Worm (Caenorhabditis elegans) whole organism, young adult: ENCODE data around the gene skpt-1.

Source experiments
- B0019.2 ChIP-seq: fragments of 200-800 bp; sonication (Bioruptor generic); conservative IDR thresholded peaks from 2 replicates; pipeline ENCODE4 v1.3.6; 2022; ENCODE audit warnings: missing genetic modification reagents, missing genetic modification characterization, missing compliant biosample characterization
- B0336.3 ChIP-seq: fragments of 200-800 bp; sonication (Bioruptor generic); IDR thresholded peaks from 2 replicates; pipeline ENCODE4 v1.3.6; 2022; ENCODE audit warnings: missing genetic modification characterization, missing compliant biosample characterization
- F10E7.11 ChIP-seq: sonication (generic microtip); optimal IDR thresholded peaks from 2 replicates; lab custom pipeline; 2017; ENCODE audit warnings: mild to moderate bottlenecking, missing genetic modification characterization, moderate library complexity, missing compliant biosample characterization
- F23B12.7 ChIP-seq: sonication (generic microtip); optimal IDR thresholded peaks from 2 replicates; lab custom pipeline; 2017; ENCODE audit warnings: missing genetic modification characterization, mild to moderate bottlenecking, missing compliant biosample characterization, antibody characterized with exemption, moderate library complexity; ENCODE audit not compliant: insufficient read depth
- F39B2.1 ChIP-seq: fragments of 200-800 bp; sonication (Bioruptor generic); IDR thresholded peaks from 2 replicates; pipeline ENCODE4 v1.3.6; 2022; ENCODE audit warnings: missing genetic modification reagents, missing genetic modification characterization, missing compliant biosample characterization
- F57A8.1 ChIP-seq: fragments of 200-800 bp; sonication (Bioruptor generic); optimal IDR thresholded peaks from 2 replicates; lab custom pipeline; 2018; ENCODE audit warnings: mild to moderate bottlenecking, missing genetic modification characterization, moderate library complexity, missing compliant biosample characterization
- K12H6.12 ChIP-seq: fragments of 200-800 bp; sonication (Bioruptor generic); optimal IDR thresholded peaks from 2 replicates; lab custom pipeline; 2018; ENCODE audit warnings: mild to moderate bottlenecking, missing genetic modification characterization, missing compliant biosample characterization
- Y53G8AR.9 ChIP-seq: fragments of 200-800 bp; sonication (Bioruptor generic); conservative IDR thresholded peaks from 2 replicates; pipeline ENCODE4 v1.3.6; 2022; ENCODE audit warnings: missing genetic modification reagents, missing genetic modification characterization, missing compliant biosample characterization
- Y67H2A.10 ChIP-seq: fragments of 200-800 bp; sonication (Bioruptor generic); conservative IDR thresholded peaks from 2 replicates; pipeline ENCODE4 v1.3.6; 2022; ENCODE audit warnings: missing genetic modification reagents, missing genetic modification characterization, missing compliant biosample characterization
- Y79H2A.3 ChIP-seq: fragments of 200-800 bp; sonication (Bioruptor generic); conservative IDR thresholded peaks from 2 replicates; pipeline ENCODE4 v1.3.6; 2022; ENCODE audit warnings: missing genetic modification reagents, missing genetic modification characterization, missing compliant biosample characterization
- athp-1 ChIP-seq: sonication (generic microtip); optimal IDR thresholded peaks from 2 replicates; lab custom pipeline; 2017; ENCODE audit warnings: mild to moderate bottlenecking, missing genetic modification characterization, missing compliant biosample characterization
- attf-3 ChIP-seq: fragments of 200-800 bp; sonication (Bioruptor generic); conservative IDR thresholded peaks from 2 replicates; pipeline ENCODE4 v1.3.6; 2022; ENCODE audit warnings: missing genetic modification reagents, missing genetic modification characterization, missing compliant biosample characterization
- ceh-100 ChIP-seq: fragments of 200-800 bp; sonication (Bioruptor generic); IDR thresholded peaks from 2 replicates; pipeline ENCODE4 v1.3.6; 2022; ENCODE audit warnings: missing genetic modification reagents, missing genetic modification characterization, missing compliant biosample characterization
- ceh-27 ChIP-seq: fragments of 200-800 bp; sonication (Bioruptor generic); optimal IDR thresholded peaks from 2 replicates; lab custom pipeline; 2018; ENCODE audit warnings: mild to moderate bottlenecking, missing genetic modification characterization, moderate library complexity, missing compliant biosample characterization
- ceh-58 ChIP-seq: fragments of 200-800 bp; sonication (Bioruptor generic); IDR thresholded peaks from 2 replicates; pipeline ENCODE4 v1.3.6; 2022; ENCODE audit warnings: missing genetic modification characterization, missing compliant biosample characterization
- ceh-91 ChIP-seq: fragments of 200-800 bp; sonication (Bioruptor generic); IDR thresholded peaks from 2 replicates; pipeline ENCODE4 v1.3.6; 2022; ENCODE audit warnings: missing genetic modification reagents, missing genetic modification characterization, missing compliant biosample characterization
- die-1 ChIP-seq: sonication (generic microtip); optimal IDR thresholded peaks from 2 replicates; lab custom pipeline; 2016; ENCODE audit warnings: missing genotype, mild to moderate bottlenecking, missing genetic modification characterization, missing compliant biosample characterization
- efl-1 ChIP-seq: fragments of 150-350 bp; optimal IDR thresholded peaks from 2 replicates; lab custom pipeline; 2014; ENCODE audit warnings: missing biosample characterization, missing genetic modification reagents, missing genetic modification characterization
- egrh-3 ChIP-seq: fragments of 200-800 bp; sonication (Bioruptor generic); IDR thresholded peaks from 2 replicates; pipeline ENCODE4 v1.3.6; 2022; ENCODE audit warnings: missing genetic modification reagents, missing genetic modification characterization, missing compliant biosample characterization
- ekl-4 ChIP-seq: fragments of 200-800 bp; sonication (Bioruptor generic); IDR thresholded peaks from 2 replicates; pipeline ENCODE4 v1.3.6; 2022; ENCODE audit warnings: missing genetic modification reagents, missing genetic modification characterization, missing compliant biosample characterization
- hlh-26 ChIP-seq: fragments of 200-800 bp; sonication (Bioruptor generic); conservative IDR thresholded peaks from 2 replicates; pipeline ENCODE4 v1.3.6; 2022; ENCODE audit warnings: missing genetic modification reagents, missing genetic modification characterization, missing compliant biosample characterization
- hrde-1 ChIP-seq: sonication (generic microtip); optimal IDR thresholded peaks from 2 replicates; lab custom pipeline; 2016; ENCODE audit warnings: missing genetic modification characterization, mild to moderate bottlenecking, missing compliant biosample characterization, moderate library complexity, missing genotype, missing genetic modification reagents, borderline replicate concordance
- lin-40 ChIP-seq: sonication (generic microtip); optimal IDR thresholded peaks from 2 replicates; lab custom pipeline; 2016; ENCODE audit warnings: missing genetic modification characterization, mild to moderate bottlenecking, missing compliant biosample characterization, missing genotype, missing genetic modification reagents
- lsl-1 ChIP-seq: fragments of 200-800 bp; sonication (Bioruptor generic); optimal IDR thresholded peaks from 2 replicates; lab custom pipeline; 2018; ENCODE audit warnings: mild to moderate bottlenecking, missing genetic modification characterization, moderate library complexity, missing compliant biosample characterization
- lsy-27 ChIP-seq: sonication (generic microtip); optimal IDR thresholded peaks from 2 replicates; lab custom pipeline; 2017; ENCODE audit warnings: missing genetic modification characterization, mild to moderate bottlenecking, missing compliant biosample characterization, antibody characterized with exemption, missing genotype, borderline replicate concordance; ENCODE audit not compliant: insufficient read depth
- madf-10 ChIP-seq: sonication (generic microtip); optimal IDR thresholded peaks from 2 replicates; lab custom pipeline; 2016; ENCODE audit warnings: mild to moderate bottlenecking, missing genetic modification characterization, missing compliant biosample characterization
- madf-3 ChIP-seq: fragments of 200-800 bp; sonication (Bioruptor generic); IDR thresholded peaks from 2 replicates; pipeline ENCODE4 v1.3.6; 2022; ENCODE audit warnings: missing genetic modification reagents, missing genetic modification characterization, missing compliant biosample characterization
- madf-6 ChIP-seq: fragments of 200-800 bp; sonication (Bioruptor generic); IDR thresholded peaks from 2 replicates; pipeline ENCODE4 v1.3.6; 2022; ENCODE audit warnings: missing genetic modification reagents, missing genetic modification characterization, missing compliant biosample characterization
- mxl-1 ChIP-seq: sonication (generic microtip); optimal IDR thresholded peaks from 2 replicates; lab custom pipeline; 2016; ENCODE audit warnings: missing genetic modification characterization, missing compliant biosample characterization
- nfyb-1 ChIP-seq: fragments of 200-800 bp; sonication (Bioruptor generic); IDR thresholded peaks from 2 replicates; pipeline ENCODE4 v1.3.6; 2022; ENCODE audit warnings: missing genetic modification reagents, missing genetic modification characterization, missing compliant biosample characterization
- nhr-27 ChIP-seq: fragments of 200-800 bp; sonication (Bioruptor generic); optimal IDR thresholded peaks from 2 replicates; lab custom pipeline; 2018; ENCODE audit warnings: mild to moderate bottlenecking, missing genetic modification characterization, moderate library complexity, missing compliant biosample characterization
- nhr-80 ChIP-seq: sonication (generic microtip); optimal IDR thresholded peaks from 2 replicates; lab custom pipeline; 2016; ENCODE audit warnings: missing genetic modification characterization, missing compliant biosample characterization
- nhr-90 ChIP-seq: sonication (generic microtip); optimal IDR thresholded peaks from 2 replicates; lab custom pipeline; 2016; ENCODE audit warnings: missing genotype, mild to moderate bottlenecking, missing genetic modification characterization, missing compliant biosample characterization
- pbrm-1 ChIP-seq: fragments of 200-800 bp; sonication (Bioruptor generic); IDR thresholded peaks from 2 replicates; pipeline ENCODE4 v1.3.6; 2022; ENCODE audit warnings: missing genetic modification reagents, missing genetic modification characterization, missing compliant biosample characterization
- pha-4 ChIP-seq: fragments of 150-350 bp; sonication (generic microtip); optimal IDR thresholded peaks from 2 replicates; lab custom pipeline; 2014; ENCODE audit warnings: missing biosample characterization, missing genetic modification reagents, missing genetic modification characterization
- snpc-4 ChIP-seq, 5 experiments: fragments of 150-350 bp in 1 of 5; sonication (generic microtip) in 4 of 5; optimal IDR thresholded peaks; 2 replicates each; lab custom pipeline; 2014 to 2018; ENCODE audit warnings: missing genetic modification characterization in 5 of 5, missing biosample characterization in 3 of 5, antibody characterized with exemption in 2 of 5, mild to moderate bottlenecking in 2 of 5, missing compliant biosample characterization in 2 of 5, missing genotype in 2 of 5, moderate library complexity in 2 of 5, missing genetic modification reagents in 1 of 5
- somi-1 ChIP-seq: fragments of 200-800 bp; sonication (Bioruptor generic); optimal IDR thresholded peaks from 2 replicates; lab custom pipeline; 2018; ENCODE audit warnings: mild to moderate bottlenecking, missing genetic modification characterization, missing compliant biosample characterization
- sptf-2 ChIP-seq: fragments of 200-800 bp; sonication (Bioruptor generic); optimal IDR thresholded peaks from 2 replicates; lab custom pipeline; 2018; ENCODE audit warnings: mild to moderate bottlenecking, missing genetic modification characterization, missing compliant biosample characterization
- tbp1 ChIP-seq: fragments of 200-800 bp; sonication (Bioruptor generic); optimal IDR thresholded peaks from 2 replicates; lab custom pipeline; 2018; ENCODE audit warnings: mild to moderate bottlenecking, missing genetic modification characterization, missing compliant biosample characterization
- unc-130 ChIP-seq: sonication (generic microtip); optimal IDR thresholded peaks from 2 replicates; lab custom pipeline; 2016; ENCODE audit warnings: missing genetic modification reagents, missing genetic modification characterization, missing compliant biosample characterization
- unc-62 ChIP-seq: fragments of 150-350 bp; optimal IDR thresholded peaks from 2 replicates; lab custom pipeline; 2014; ENCODE audit warnings: missing biosample characterization, missing genetic modification reagents, missing genetic modification characterization
- zim-3 ChIP-seq: sonication (generic microtip); optimal IDR thresholded peaks from 2 replicates; lab custom pipeline; 2017; ENCODE audit warnings: mild to moderate bottlenecking, missing genetic modification characterization, moderate library complexity, missing compliant biosample characterization
- ztf-25 ChIP-seq: fragments of 200-800 bp; sonication (Bioruptor generic); IDR thresholded peaks from 2 replicates; pipeline ENCODE4 v1.3.6; 2022; ENCODE audit warnings: missing genetic modification reagents, missing genetic modification characterization, missing compliant biosample characterization
- ztf-28 ChIP-seq: fragments of 200-800 bp; sonication (Bioruptor generic); IDR thresholded peaks from 2 replicates; pipeline ENCODE4 v1.3.6; 2022; ENCODE audit warnings: missing genetic modification reagents, missing genetic modification characterization, missing compliant biosample characterization

skpt-1 gene

DNA sequence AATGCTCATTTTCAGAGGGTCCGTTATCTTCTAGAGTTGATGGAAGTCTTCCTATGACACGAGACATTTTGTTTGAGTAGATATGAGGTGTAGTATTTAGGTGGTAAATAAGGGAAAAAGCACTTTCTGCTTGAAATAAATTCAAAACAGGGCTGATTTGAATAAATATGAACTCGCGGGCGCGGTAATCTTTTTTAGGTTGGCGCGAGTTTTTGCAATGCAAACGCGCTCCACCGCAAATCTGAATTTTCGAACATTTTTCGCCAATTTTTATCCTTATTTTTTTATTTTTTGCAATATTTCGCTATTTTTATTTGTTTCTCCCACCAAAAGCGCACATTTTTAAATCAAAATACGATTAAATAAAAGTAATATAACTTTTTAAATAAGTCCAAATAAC lies at the start of gene skpt-1 (continued):
- peak; percentile 99 for TF ChIP-seq efl-1 (GFP tag; lab: Kevin White, UChicago)
- no peak for TF ChIP-seq madf-10 (tag; lab: Kevin White, UChicago)
- peak; percentile 63; the same call in 1 of the 2 replicates for TF ChIP-seq ceh-100 (GFP tag; lab: Robert Waterston, UW)
- peak; percentile 60 for TF ChIP-seq tbp1
- TF ChIP-seq F39B2.1 (GFP tag; lab: Robert Waterston, UW): no peak
- TF ChIP-seq ztf-28 (GFP tag; lab: Robert Waterston, UW): 0 out of 2 replicates have a peak, but pooled peaks have one; percentile 77
- peak; percentile 58 for TF ChIP-seq athp-1 (tag; lab: Kevin White, UChicago)
- no peak for TF ChIP-seq K12H6.12
- peak; percentile 99 for TF ChIP-seq madf-6 (GFP tag; lab: Robert Waterston, UW)
- no peak for TF ChIP-seq nhr-90 (tag; lab: Kevin White, UChicago)
- TF ChIP-seq nhr-80: no peak
- TF ChIP-seq die-1 (tag; lab: Kevin White, UChicago): no peak
- TF ChIP-seq madf-3 (GFP tag; lab: Robert Waterston, UW): peak; percentile 93
- TF ChIP-seq zim-3 (tag; lab: Kevin White, UChicago): no peak
- peak; percentile 64 for TF ChIP-seq unc-130 (GFP tag; lab: Kevin White, UChicago)
- peak; percentile 94 for TF ChIP-seq B0019.2 (GFP tag; lab: Robert Waterston, UW)
- peak; percentile 96 for TF ChIP-seq ceh-91 (GFP tag; lab: Robert Waterston, UW)
- TF ChIP-seq ekl-4 (GFP tag; lab: Robert Waterston, UW): peak; percentile 90
- no peak for TF ChIP-seq F23B12.7 (tag; lab: Kevin White, UChicago)
- TF ChIP-seq nhr-27 (tag; lab: Kevin White, UChicago): no peak
- TF ChIP-seq F57A8.1 (GFP tag; lab: Kevin White, UChicago): no peak
- TF ChIP-seq hlh-26: no peak
- TF ChIP-seq attf-3 (GFP tag; lab: Robert Waterston, UW): peak; percentile 45; the same call in 1 of the 2 replicates
- no peak for TF ChIP-seq somi-1
- no peak for TF ChIP-seq lin-40
- peak; percentile 62; the same call in 1 of the 2 replicates for TF ChIP-seq pbrm-1 (GFP tag; lab: Robert Waterston, UW)
- no peak for TF ChIP-seq sptf-2 (GFP tag; lab: Kevin White, UChicago)
- peak; percentile 54 for TF ChIP-seq hrde-1 (tag; lab: Kevin White, UChicago)
- no peak for TF ChIP-seq mxl-1 (tag; lab: Kevin White, UChicago)

DNA sequence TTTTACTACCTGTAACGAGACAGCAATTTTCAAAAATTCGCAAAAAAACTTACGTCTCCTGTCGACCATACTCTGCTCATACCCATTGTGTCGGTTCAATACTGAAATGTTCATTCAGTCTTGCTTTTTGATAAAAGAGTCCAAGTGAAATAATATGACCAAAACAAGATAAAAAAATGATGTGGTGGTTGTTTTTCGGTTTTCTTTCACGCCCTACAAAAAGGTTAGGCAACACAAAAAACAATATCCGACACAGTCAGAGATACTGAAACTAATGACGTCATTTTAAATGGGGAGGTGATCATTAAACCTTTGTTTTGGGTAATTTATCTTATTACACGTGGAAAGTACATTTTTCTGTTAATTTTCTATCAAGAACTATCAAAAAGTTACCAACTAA lies 47.0 kb upstream of the skpt-1 start, which contains the start of gene R02F2.8:
TSS of gene R02F2.8 (minus strand) at position 101 of the 400 bp plus-strand sequence.
- TF ChIP-seq B0019.2 (GFP tag; lab: Robert Waterston, UW) (no peak), pha-4 (tag; lab: Kevin White, UChicago) (no peak), unc-62 (GFP tag; lab: Kevin White, UChicago) (no peak), lsy-27 (tag; lab: Kevin White, UChicago) (no peak), ceh-27 (GFP tag; lab: Kevin White, UChicago) (no peak), ztf-25 (GFP tag; lab: Robert Waterston, UW) (no peak), B0336.3 (GFP tag; lab: Robert Waterston, UW) (no peak), ceh-58 (GFP tag; lab: Robert Waterston, UW) (no peak), F10E7.11 (tag; lab: Kevin White, UChicago) (no peak), egrh-3 (GFP tag; lab: Robert Waterston, UW) (no peak), snpc-4 (GFP tag; optimal IDR thresholded peaks at IDR 0.05; lab: Kevin White, UChicago) (no peak), snpc-4 (tag; optimal IDR thresholded peaks at IDR 0.05; lab: Kevin White, UChicago) (no peak), nfyb-1 (no peak), ceh-91 (GFP tag; lab: Robert Waterston, UW) (no peak), efl-1 (GFP tag; lab: Kevin White, UChicago) (no peak), Y53G8AR.9 (GFP tag; lab: Robert Waterston, UW) (no peak), Y67H2A.10 (no peak), Y79H2A.3 (no peak), lsl-1 (GFP tag; lab: Kevin White, UChicago) (no peak)
- TF ChIP-seq, all 124 proteins: peak for 0
